Worm (Caenorhabditis elegans) whole organism, midembryonic: ENCODE measurements around the gene ZK622.1.

Experiments
- T22C8.4 ChIP-seq: fragments of 200-800 bp; sonication (Bioruptor generic); IDR thresholded peaks from 2 replicates; pipeline ENCODE4 v1.3.6; 2022; ENCODE audit warnings: missing genetic modification characterization, missing compliant biosample characterization
- cog-1 ChIP-seq: sonication (generic microtip); optimal IDR thresholded peaks from 2 replicates; lab custom pipeline; 2016; ENCODE audit warnings: missing genetic modification characterization, missing compliant biosample characterization
- flt-1 ChIP-seq: fragments of 200-800 bp; sonication (Bioruptor generic); IDR thresholded peaks from 2 replicates; pipeline ENCODE4 v1.3.6; 2022; ENCODE audit warnings: missing genetic modification characterization, missing compliant biosample characterization
- klf-2 ChIP-seq: fragments of 200-800 bp; sonication (Bioruptor generic); conservative IDR thresholded peaks from 2 replicates; pipeline ENCODE4 v1.3.6; 2022; ENCODE audit warnings: missing genetic modification reagents, missing genetic modification characterization, missing compliant biosample characterization
- med-1 ChIP-seq: sonication (generic microtip); optimal IDR thresholded peaks from 2 replicates; lab custom pipeline; 2017; ENCODE audit warnings: missing genetic modification characterization, mild to moderate bottlenecking, missing compliant biosample characterization, antibody characterized with exemption, missing genetic modification reagents; ENCODE audit not compliant: insufficient read depth
- ref-1 ChIP-seq: fragments of 200-800 bp; sonication (Bioruptor generic); conservative IDR thresholded peaks from 2 replicates; pipeline ENCODE4 v1.3.6; 2022; ENCODE audit warnings: missing genetic modification reagents, missing genetic modification characterization, missing compliant biosample characterization
- tab-1 ChIP-seq: fragments of 200-800 bp; sonication (Bioruptor generic); IDR thresholded peaks from 2 replicates; pipeline ENCODE4 v1.3.6; 2022; ENCODE audit warnings: missing genetic modification characterization, missing compliant biosample characterization
- ztf-23 ChIP-seq: fragments of 200-800 bp; sonication (Bioruptor generic); IDR thresholded peaks from 2 replicates; pipeline ENCODE4 v1.3.6; 2022; ENCODE audit warnings: missing genetic modification reagents, missing genetic modification characterization, missing compliant biosample characterization
- ztf-29 ChIP-seq: fragments of 200-800 bp; sonication (Bioruptor generic); IDR thresholded peaks from 2 replicates; pipeline ENCODE4 v1.3.6; 2022; ENCODE audit warnings: missing genetic modification reagents, missing genetic modification characterization, missing compliant biosample characterization

ZK622.1 gene

DNA sequence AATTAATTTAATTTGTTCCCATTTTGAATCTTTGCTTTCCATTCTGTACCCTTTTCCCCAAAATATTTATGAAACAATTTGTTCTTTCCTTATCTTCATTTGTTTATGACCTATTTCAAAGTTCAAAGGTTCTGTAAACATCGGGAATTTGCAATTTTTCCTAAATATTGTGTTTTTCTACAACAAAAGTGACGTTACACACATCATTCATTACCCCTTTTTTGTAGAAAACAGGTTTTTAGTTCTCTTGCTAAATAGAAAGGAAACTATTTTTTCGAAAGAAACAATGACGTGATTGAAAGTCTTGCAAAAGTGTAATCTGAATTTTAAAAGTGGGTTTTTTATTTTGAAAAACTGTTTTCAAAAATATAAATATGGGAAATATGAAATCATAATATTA, 31.1 kb downstream of the ZK622.1 start:
- TF ChIP-seq cog-1 (tag; lab: Kevin White, UChicago) (no peak), flt-1 (GFP tag; lab: Robert Waterston, UW) (no peak), ztf-23 (GFP tag; lab: Robert Waterston, UW) (no peak), med-1 (no peak), T22C8.4 (no peak), klf-2 (no peak), tab-1 (no peak), ref-1 (GFP tag; lab: Robert Waterston, UW) (no peak), ztf-29 (GFP tag; lab: Robert Waterston, UW) (no peak)

DNA sequence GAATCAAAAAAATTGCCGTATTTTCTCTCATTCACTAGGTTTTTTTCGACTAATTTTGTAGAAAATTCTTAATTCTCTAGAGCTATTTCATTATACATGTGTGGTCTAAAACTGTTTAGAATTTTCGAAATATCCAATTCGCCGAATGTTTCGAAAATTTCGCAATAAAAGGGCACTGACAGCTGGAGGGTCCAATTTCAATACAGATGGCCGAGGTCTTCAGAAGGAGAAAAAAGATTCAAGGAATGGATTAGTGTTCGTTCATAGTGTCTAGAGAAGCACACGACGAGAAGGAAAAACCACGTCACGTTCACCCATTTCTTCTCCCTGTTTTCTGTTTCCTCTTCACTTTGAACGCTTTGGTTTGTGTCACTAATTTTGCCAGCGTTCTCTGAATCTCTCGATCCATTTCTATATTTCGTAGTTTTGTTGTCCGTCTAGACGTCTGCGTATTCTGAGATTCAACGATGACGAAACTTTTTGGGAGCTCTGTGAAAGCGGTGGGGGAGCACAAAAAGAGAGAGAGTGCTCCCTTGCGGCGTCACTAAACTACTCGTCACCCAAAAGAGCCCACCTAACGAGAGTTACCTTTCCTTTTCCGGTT, 32.5 kb downstream of the ZK622.1 start:
- peak; percentile 0 for TF ChIP-seq cog-1 (tag; lab: Kevin White, UChicago)
- 0 out of 2 replicates have a peak, but pooled peaks have one; percentile 19 for TF ChIP-seq flt-1 (GFP tag; lab: Robert Waterston, UW)
- TF ChIP-seq ztf-29 (GFP tag; lab: Robert Waterston, UW) = no peak
- no peak for TF ChIP-seq tab-1

DNA sequence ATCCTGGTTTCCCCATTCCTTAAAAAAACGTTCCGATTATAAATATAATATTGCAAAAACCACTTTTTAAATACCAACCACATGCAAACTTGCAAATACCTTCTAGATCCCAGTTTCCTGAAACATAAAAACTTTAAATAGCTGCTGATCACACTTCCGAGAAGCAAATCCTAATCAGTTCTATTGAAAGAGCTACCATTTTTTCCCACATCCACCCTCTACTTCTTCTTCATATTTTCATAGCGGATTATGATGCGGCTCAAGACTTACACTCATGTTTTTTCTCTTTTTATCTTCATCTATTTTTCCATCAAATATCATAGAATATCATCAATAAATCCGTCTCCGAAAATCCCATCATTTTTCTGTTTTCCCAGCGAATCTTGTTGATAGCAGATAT, 33.3 kb downstream of the ZK622.1 start:
- TF ChIP-seq ztf-29 (GFP tag; lab: Robert Waterston, UW) (no peak), flt-1 (GFP tag; lab: Robert Waterston, UW) (no peak), ztf-23 (GFP tag; lab: Robert Waterston, UW) (no peak), T22C8.4 (no peak), klf-2 (no peak), med-1 (no peak), tab-1 (no peak), cog-1 (tag; lab: Kevin White, UChicago) (no peak), ref-1 (GFP tag; lab: Robert Waterston, UW) (no peak)

DNA sequence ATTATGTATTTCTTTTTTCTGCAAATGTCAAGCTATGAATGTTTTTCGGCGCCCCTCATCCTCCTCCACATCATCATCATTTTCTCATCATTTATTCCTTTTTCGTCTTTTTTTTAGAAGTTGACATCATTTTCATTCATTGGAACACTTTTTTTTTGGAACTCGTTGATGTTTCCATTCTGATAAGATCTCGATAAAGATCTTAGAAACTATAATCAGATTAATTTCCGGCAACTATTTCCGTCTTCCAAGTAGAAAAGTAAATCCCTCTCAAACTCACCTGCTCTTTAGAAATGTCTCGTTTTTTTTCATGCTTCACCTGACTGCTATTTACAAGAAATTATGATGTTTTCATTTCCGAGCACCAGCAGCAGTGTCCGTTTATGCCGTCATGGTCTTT, 35.3 kb downstream of the ZK622.1 start:
- TF ChIP-seq cog-1 (tag; lab: Kevin White, UChicago) = no peak
- TF ChIP-seq T22C8.4 = no peak
- no peak for TF ChIP-seq ztf-23 (GFP tag; lab: Robert Waterston, UW)
- no peak for TF ChIP-seq ref-1 (GFP tag; lab: Robert Waterston, UW)
- TF ChIP-seq tab-1 = no peak
- no peak for TF ChIP-seq klf-2
- TF ChIP-seq med-1 = no peak
- no peak for TF ChIP-seq flt-1 (GFP tag; lab: Robert Waterston, UW)
- no peak for TF ChIP-seq ztf-29 (GFP tag; lab: Robert Waterston, UW)

DNA sequence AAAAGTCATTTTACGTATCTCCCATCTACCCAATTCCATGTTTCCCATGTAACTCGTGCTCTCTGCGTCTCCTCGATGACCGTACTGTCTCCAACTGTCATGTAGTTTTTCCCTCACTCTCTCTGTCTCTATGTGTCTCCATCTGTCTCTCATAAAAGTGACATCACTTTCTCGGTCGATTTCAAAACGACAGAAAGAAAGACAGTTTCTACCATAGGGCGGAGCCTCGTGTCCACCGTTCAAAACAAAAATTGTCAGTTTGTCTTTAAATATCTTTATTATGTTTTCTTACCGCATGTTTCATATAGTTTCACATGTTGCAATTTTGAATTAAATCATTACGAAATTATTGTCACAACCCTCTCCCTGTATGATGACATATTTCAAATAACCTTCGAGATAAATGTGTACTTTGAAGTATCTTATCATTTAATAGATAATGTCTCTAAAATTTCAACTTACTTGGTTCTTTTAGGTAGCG, 36.6 kb downstream of the ZK622.1 start:
- TF ChIP-seq cog-1 (tag; lab: Kevin White, UChicago) (peak; percentile 53), tab-1 (no peak), flt-1 (GFP tag; lab: Robert Waterston, UW) (0 out of 2 replicates have a peak, but pooled peaks have one; percentile 20)

DNA sequence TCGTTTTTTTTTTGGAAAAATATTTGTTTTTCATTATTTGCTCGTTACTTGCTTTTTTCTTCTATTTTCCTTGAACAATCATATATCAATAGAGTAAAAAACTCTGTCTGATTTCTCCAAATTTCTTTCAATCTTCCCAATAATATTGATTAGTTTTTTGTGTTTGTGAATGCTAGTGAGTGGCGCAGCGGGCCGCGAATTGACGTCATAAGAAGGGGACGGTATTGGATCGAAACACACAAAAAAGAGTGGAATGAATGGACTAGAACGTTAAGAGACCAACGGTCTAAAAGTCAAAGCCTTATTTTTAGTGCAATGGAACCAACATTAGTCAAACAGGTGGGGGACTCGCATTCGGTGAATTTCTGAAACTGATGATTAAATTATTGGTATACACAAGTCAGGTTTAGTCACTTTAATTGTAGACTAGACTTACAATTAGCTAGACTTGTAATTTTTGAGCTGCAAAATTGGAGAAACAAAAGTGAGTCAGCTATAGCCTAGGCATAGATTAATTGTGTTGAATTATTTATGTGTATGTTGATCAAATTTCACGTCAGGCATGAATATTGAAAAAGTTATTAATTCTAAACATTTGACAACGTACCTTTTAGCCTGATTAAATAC, 38.2 kb downstream of the ZK622.1 start:
- TF ChIP-seq tab-1 (no peak), cog-1 (tag; lab: Kevin White, UChicago) (no peak), med-1 (no peak), flt-1 (GFP tag; lab: Robert Waterston, UW) (no peak), T22C8.4 (0 out of 2 replicates have a peak, but pooled peaks have one; percentile 46), ref-1 (GFP tag; lab: Robert Waterston, UW) (no peak), ztf-23 (GFP tag; lab: Robert Waterston, UW) (no peak)

DNA sequence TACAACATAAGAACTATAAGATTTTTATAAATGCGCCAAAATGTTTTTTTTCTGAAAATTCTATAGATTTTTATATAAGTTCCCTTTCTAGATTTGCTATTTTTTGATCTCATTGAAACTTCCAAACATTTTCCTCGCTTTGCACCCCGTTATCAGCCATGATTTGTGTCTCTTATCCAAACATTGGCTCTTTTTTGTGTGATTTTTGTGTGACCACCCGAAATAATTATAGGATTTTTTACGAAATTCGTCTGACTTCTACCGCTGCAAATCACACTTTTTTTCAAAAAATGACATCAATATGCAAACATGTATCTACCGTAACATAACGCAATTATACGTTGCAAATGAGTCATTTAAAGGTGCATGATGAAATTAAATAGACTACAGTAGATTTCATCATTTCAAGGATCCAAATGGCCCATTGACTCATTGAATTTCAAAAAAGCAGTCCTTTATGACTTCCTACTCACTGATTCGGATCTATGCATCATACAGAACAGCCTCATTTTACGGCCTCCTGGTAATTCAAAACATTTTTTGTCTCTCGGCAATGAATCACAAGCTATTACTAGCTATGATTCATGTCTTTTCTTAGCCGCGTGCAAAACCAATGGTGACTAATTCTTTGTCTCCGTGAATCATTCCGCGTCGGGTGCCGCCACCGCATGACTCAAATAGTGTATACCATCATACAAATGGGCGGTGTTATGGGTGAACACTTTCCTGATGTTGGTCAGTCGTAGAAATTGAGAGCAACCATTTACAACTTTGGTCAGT, 38.9 kb downstream of the ZK622.1 start:
- TF ChIP-seq cog-1 (tag; lab: Kevin White, UChicago) (no peak), tab-1 (no peak), T22C8.4 (no peak), med-1 (no peak)

DNA sequence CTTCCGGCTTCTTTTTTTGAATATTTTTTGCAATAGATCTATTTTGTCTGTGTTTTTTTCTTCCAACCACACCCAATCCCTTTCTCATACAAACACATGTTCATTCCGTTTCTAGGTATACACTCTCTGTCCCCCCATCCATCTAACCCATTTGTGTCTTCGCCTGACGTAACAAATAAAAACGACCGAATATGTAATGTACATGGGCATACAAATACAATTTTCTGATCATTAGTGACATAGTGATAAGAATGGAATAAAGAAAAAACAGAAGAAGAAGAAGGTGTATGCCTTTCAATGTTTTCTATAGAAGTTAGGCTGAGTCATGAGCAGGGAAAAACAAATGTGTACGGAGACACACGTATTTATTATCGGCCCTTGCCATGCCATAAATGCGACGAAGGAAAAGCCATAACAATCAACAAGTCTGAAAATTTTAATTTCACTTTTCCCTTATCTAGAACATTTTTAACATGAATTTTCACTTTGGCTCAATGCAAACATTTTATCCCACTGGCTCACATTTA, 40.2 kb downstream of the ZK622.1 start:
- TF ChIP-seq ref-1 (GFP tag; lab: Robert Waterston, UW) (no peak), klf-2 (no peak), flt-1 (GFP tag; lab: Robert Waterston, UW) (no peak), cog-1 (tag; lab: Kevin White, UChicago) (no peak), med-1 (no peak), T22C8.4 (no peak), ztf-23 (GFP tag; lab: Robert Waterston, UW) (no peak), tab-1 (no peak), ztf-29 (GFP tag; lab: Robert Waterston, UW) (no peak)

DNA sequence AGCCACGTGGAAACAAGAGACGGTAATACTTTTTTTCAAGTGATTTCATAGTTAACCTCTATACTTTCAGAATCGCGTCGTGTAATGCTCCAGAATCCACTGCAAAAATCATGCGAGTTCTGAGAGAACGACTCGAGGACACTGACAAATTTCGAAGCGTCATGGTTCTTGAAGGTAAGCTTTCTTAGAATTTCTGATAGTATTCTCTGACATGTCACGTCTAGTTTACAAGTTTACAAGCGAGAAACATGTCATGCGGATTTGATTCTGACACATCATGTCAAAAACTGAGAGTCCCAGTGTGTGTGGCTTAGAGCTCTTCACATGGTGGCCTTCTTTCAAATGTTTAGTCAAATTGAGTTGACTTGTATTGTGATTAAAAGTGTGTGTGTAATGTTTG, 41.0 kb downstream of the ZK622.1 start:
- TF ChIP-seq T22C8.4 (no peak), tab-1 (no peak), flt-1 (GFP tag; lab: Robert Waterston, UW) (no peak), cog-1 (tag; lab: Kevin White, UChicago) (no peak), ztf-23 (GFP tag; lab: Robert Waterston, UW) (no peak), ref-1 (GFP tag; lab: Robert Waterston, UW) (no peak), klf-2 (no peak), med-1 (no peak), ztf-29 (GFP tag; lab: Robert Waterston, UW) (no peak)
